Fruit fly (Drosophila melanogaster): ENCODE measurements around the gene kmr.

The kmr gene

DNA sequence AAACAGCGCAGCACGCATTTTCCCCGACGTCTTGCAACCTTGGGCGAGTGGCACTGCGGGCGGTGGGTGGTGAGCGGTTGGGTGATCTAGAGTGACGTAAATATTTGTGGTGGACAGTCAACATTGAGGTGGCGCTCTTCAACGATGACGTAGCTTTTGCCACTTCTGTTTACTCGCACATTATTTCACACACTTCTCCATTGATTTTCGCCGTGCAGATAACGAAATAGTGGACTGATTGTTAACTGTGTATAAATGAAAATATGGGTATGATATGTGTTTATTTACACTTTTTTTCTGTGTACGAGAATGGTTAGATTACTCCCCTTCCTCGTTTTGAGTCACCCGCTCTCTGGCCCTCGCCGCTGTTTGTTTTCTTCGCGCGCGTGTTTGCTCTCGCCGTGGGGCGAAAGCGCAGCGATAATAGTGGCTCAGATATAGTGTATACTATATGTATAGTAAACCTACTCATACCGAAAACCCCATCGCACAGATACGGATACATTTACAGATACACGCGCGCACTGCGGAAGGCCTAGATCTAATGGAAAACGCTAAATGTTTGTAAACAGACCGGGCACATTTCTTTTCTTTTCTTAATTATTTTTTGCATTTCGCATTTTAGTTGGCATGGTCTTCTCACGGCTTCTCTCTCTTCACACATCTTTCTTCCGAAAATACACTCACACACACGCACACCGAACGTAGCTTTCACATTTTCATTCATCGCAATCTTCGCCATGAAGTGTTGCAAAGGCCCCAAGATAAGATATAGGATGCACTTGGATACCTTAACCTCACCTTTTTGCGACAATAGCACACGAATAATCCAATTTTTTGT is 28.4 kb upstream of the kmr start, which contains the start of gene omd (continued):
- TF ChIP-seq CG11398 (GFP tag; optimal IDR thresholded peaks at IDR 0.05): peak; percentile 31
- peak; percentile 15 for TF ChIP-seq CG15479 (GFP tag; optimal IDR thresholded peaks at IDR 0.05)
- peak; percentile 12 for TF ChIP-seq vfl (GFP tag; optimal IDR thresholded peaks at IDR 0.05)
- TF ChIP-seq gsb-n (tag; optimal IDR thresholded peaks at IDR 0.05): no peak
- TF ChIP-seq CG8290 (GFP tag; optimal IDR thresholded peaks at IDR 0.05): no peak
- peak in 1 of 2 experiments; percentile 51 for TF ChIP-seq CG8290 (tag; optimal IDR thresholded peaks at IDR 0.05)
- no peak for TF ChIP-seq NC2α (GFP tag; optimal IDR thresholded peaks at IDR 0.05)
- no peak for TF ChIP-seq eve (GFP tag; optimal IDR thresholded peaks at IDR 0.05)
- peak; percentile 31 for TF ChIP-seq CG10979 (tag; optimal IDR thresholded peaks at IDR 0.05)
- TF ChIP-seq CG10366 (GFP tag; IDR thresholded peaks at IDR 0.05): peak; percentile 47
- peak; percentile 26; the same call in 1 of the 2 replicates for TF ChIP-seq lmd (GFP tag; IDR thresholded peaks at IDR 0.05)
- TF ChIP-seq Atf6 (GFP tag; IDR thresholded peaks at IDR 0.05): peak; percentile 80
- peak; percentile 42 for TF ChIP-seq CG12299 (tag; optimal IDR thresholded peaks at IDR 0.05)
- 0 out of 2 replicates have a peak, but pooled peaks have one; percentile 18 for TF ChIP-seq E2f2 (GFP tag; IDR thresholded peaks at IDR 0.05)
- peak; percentile 53 for TF ChIP-seq NK7.1 (GFP tag; optimal IDR thresholded peaks at IDR 0.05)
- peak; percentile 48 for TF ChIP-seq salm (tag; optimal IDR thresholded peaks at IDR 0.05)
- no peak for TF ChIP-seq CG7745 (tag; optimal IDR thresholded peaks at IDR 0.05)
- TF ChIP-seq Lhr (GFP tag; optimal IDR thresholded peaks at IDR 0.05): no peak
- TF ChIP-seq Hey (tag; optimal IDR thresholded peaks at IDR 0.05): peak; percentile 84
- TF ChIP-seq Sry-δ (GFP tag; optimal IDR thresholded peaks at IDR 0.05): peak; percentile 16
- no peak for TF ChIP-seq Oli (tag; optimal IDR thresholded peaks at IDR 0.05)
- TF ChIP-seq CG13894 (tag; optimal IDR thresholded peaks at IDR 0.05): no peak
- peak; percentile 43 for TF ChIP-seq CG32532 (GFP tag; IDR thresholded peaks at IDR 0.05)
- no peak for TF ChIP-seq CG11560 (tag; IDR thresholded peaks at IDR 0.05)
- TF ChIP-seq da (GFP tag; optimal IDR thresholded peaks at IDR 0.05): no peak
- TF ChIP-seq CG4404 (GFP tag; IDR thresholded peaks at IDR 0.05): no peak

DNA sequence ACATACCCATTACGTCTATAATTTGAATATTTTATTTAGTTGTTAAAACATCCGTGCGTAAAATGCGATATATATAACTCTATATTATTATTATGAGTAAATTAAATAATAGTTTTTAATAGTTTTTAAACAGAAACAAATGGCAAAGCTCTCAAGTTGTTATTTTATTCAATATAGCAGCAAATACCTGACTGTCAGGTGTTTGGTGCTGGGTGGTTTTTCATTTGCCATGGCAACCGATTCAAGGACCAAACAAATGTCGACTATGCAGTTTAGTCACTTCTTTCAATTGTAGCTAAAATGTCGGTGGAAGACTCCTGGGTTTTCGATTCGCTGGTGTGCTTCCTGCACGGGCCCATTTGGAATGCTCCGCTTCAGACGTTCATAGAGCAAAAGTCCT is 21.3 kb upstream of the kmr start, which contains the start of gene CG14367:
Gene CG14367 (plus strand): TSS at position 301 of the 400 bp plus-strand sequence.
- TF ChIP-seq CG6272 (GFP tag; IDR thresholded peaks at IDR 0.05) (no peak), Camta (GFP tag; optimal IDR thresholded peaks at IDR 0.05) (no peak), rib (GFP tag; IDR thresholded peaks at IDR 0.05) (no peak), NC2β (GFP tag; optimal IDR thresholded peaks at IDR 0.05) (no peak), Nf-YB (GFP tag; optimal IDR thresholded peaks at IDR 0.05) (no peak), stc (GFP tag; IDR thresholded peaks at IDR 0.05) (no peak), Nf-YA (GFP tag; IDR thresholded peaks at IDR 0.05) (no peak), CoRest (tag; optimal IDR thresholded peaks at IDR 0.05) (no peak), CG8944 (GFP tag; optimal IDR thresholded peaks at IDR 0.05) (no peak), maf-S (GFP tag; optimal IDR thresholded peaks at IDR 0.05) (no peak), CG14441 (GFP tag; IDR thresholded peaks at IDR 0.05) (no peak), CG11247 (GFP tag; IDR thresholded peaks at IDR 0.05) (no peak), tap (tag; optimal IDR thresholded peaks at IDR 0.05) (no peak), CG12219 (GFP tag; optimal IDR thresholded peaks at IDR 0.05) (no peak)
